Worm (Caenorhabditis elegans) whole organism, L1 larva: ENCODE results near the gene tre-2.

Experiments used
- egl-27 ChIP-seq, 2 experiments: fragments of 150-350 bp in 1 of 2; sonication (generic microtip); optimal IDR thresholded peaks; 3 replicates each; lab custom pipeline; 2017 to 2018; ENCODE audit warnings: missing biosample characterization in 2 of 2, missing genetic modification characterization in 2 of 2, missing genetic modification reagents in 2 of 2
- irx-1 ChIP-seq: sonication (generic microtip); optimal IDR thresholded peaks from 2 replicates; lab custom pipeline; 2016; ENCODE audit warnings: missing genetic modification characterization, missing compliant biosample characterization
- mdl-1 ChIP-seq, 2 experiments: fragments of 150-350 bp; optimal IDR thresholded peaks; 2 replicates each; lab custom pipeline; 2014 to 2017; ENCODE audit warnings: missing biosample characterization in 2 of 2, missing genetic modification characterization in 2 of 2, inconsistent platforms in 1 of 2
- mep-1 ChIP-seq: fragments of 150-350 bp; optimal IDR thresholded peaks from 2 replicates; lab custom pipeline; 2014; ENCODE audit warnings: missing biosample characterization, missing genetic modification characterization
- nhr-11 ChIP-seq: fragments of 150-350 bp; optimal IDR thresholded peaks from 2 replicates; lab custom pipeline; 2014; ENCODE audit warnings: missing biosample characterization, missing genetic modification characterization
- nhr-47 ChIP-seq: sonication (generic microtip); optimal IDR thresholded peaks from 2 replicates; lab custom pipeline; 2016; ENCODE audit warnings: mild to moderate bottlenecking, missing genetic modification characterization, moderate library complexity, missing compliant biosample characterization
- unc-130 ChIP-seq: fragments of 150-350 bp; optimal IDR thresholded peaks from 2 replicates; lab custom pipeline; 2017; ENCODE audit warnings: missing biosample characterization, missing genetic modification characterization, inconsistent platforms
- xbp-1 ChIP-seq: sonication (generic microtip); optimal IDR thresholded peaks from 2 replicates; lab custom pipeline; 2016; ENCODE audit warnings: missing genetic modification characterization, missing compliant biosample characterization

DNA sequence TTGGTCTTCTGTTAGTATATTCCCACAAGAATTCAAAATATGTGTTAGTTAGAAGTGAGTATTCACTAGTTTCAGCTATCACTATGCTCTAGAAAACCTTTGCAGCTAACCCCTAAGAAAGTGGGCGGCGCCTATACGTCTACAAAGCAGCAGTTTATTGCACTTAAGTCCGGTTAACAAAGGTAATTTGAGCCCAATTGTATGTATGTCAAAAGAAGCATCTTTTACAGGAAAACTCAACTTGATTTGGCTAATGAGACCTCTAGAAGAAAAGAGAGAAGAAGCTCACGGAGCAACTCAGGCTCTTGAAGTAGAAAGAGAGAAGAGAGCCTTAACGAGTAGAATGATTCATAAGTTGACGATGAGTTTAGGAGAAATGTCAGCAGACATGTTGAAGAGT is 30.5 kb downstream of the tre-2 start:
- peak; percentile 23 for TF ChIP-seq nhr-47
- no peak for TF ChIP-seq unc-130 (tag; lab: Kevin White, UChicago)
- TF ChIP-seq egl-27 (tag; optimal IDR thresholded peaks at IDR 0.05; lab: Kevin White, UChicago) = no peak
- TF ChIP-seq irx-1 = no peak
- no peak for TF ChIP-seq mdl-1 (tag; optimal IDR thresholded peaks at IDR 0.05; lab: Kevin White, UChicago)
- no peak for TF ChIP-seq nhr-11 (tag; lab: Kevin White, UChicago)
- TF ChIP-seq xbp-1 = no peak
- no peak for TF ChIP-seq mep-1 (tag; lab: Kevin White, UChicago)
